Fruit fly (Drosophila melanogaster) whole organism, embryonic: ENCODE results near the gene Vajk1.
A peak's percentile ranks its signal among the peaks of the same experiment; 100 is the strongest.

ENCODE experiments used
- Aef1 ChIP-seq: fragments of 200-800 bp; sonication (Bioruptor generic); IDR thresholded peaks from 3 replicates; pipeline ENCODE4 v1.3.6; 2022; ENCODE audit warnings: missing biosample characterization, missing genetic modification characterization
- Blimp-1 ChIP-seq: fragments of 200-800 bp; sonication (Bioruptor generic); optimal IDR thresholded peaks from 3 replicates; lab custom pipeline; 2018; ENCODE audit warnings: missing biosample characterization, missing genetic modification characterization, mild to moderate bottlenecking, moderate library complexity, missing genetic modification reagents
- CG1024 ChIP-seq: fragments of 200-800 bp; sonication (Bioruptor generic); IDR thresholded peaks from 2 replicates; pipeline ENCODE4 v1.3.6; 2022; ENCODE audit warnings: missing biosample characterization, missing genetic modification characterization
- CG12659 ChIP-seq: fragments of 200-800 bp; sonication (Bioruptor generic); optimal IDR thresholded peaks from 3 replicates; lab custom pipeline; 2017; ENCODE audit warnings: mild to moderate bottlenecking, missing biosample characterization, missing genetic modification reagents, missing genetic modification characterization
- CG13624 ChIP-seq: fragments of 200-800 bp; sonication (Bioruptor generic); optimal IDR thresholded peaks from 2 replicates; lab custom pipeline; 2016; ENCODE audit warnings: missing biosample characterization, missing genetic modification characterization
- CG15073 ChIP-seq: fragments of 200-800 bp; sonication (Bioruptor generic); optimal IDR thresholded peaks from 2 replicates; lab custom pipeline; 2016; ENCODE audit warnings: missing biosample characterization, missing genetic modification characterization
- CG16815 ChIP-seq: fragments of 200-800 bp; sonication (Bioruptor generic); optimal IDR thresholded peaks from 3 replicates; lab custom pipeline; 2017; ENCODE audit warnings: missing biosample characterization, mild to moderate bottlenecking, missing genetic modification characterization
- CG17612 ChIP-seq: fragments of 200-800 bp; sonication (Bioruptor generic); IDR thresholded peaks from 2 replicates; pipeline ENCODE4 v1.3.6; 2022; ENCODE audit warnings: missing biosample characterization, missing genetic modification characterization
- CG17912 ChIP-seq: fragments of 200-800 bp; sonication (Bioruptor generic); optimal IDR thresholded peaks from 2 replicates; lab custom pipeline; 2018; ENCODE audit warnings: missing biosample characterization, mild to moderate bottlenecking, missing genetic modification characterization
- CG2199 ChIP-seq: fragments of 200-800 bp; sonication (Bioruptor generic); IDR thresholded peaks from 3 replicates; pipeline ENCODE4 v1.3.6; 2022; ENCODE audit warnings: missing biosample characterization, missing genetic modification characterization
- CG2712 ChIP-seq: fragments of 200-800 bp; optimal IDR thresholded peaks from 3 replicates; lab custom pipeline; 2019; ENCODE audit warnings: missing biosample characterization, mild to moderate bottlenecking, missing genetic modification characterization, moderate library complexity
- CG2875 ChIP-seq: fragments of 200-800 bp; sonication (Bioruptor generic); optimal IDR thresholded peaks from 2 replicates; lab custom pipeline; 2017; ENCODE audit warnings: missing biosample characterization, mild to moderate bottlenecking, missing genetic modification characterization, missing genetic modification reagents
- CG31224 ChIP-seq: fragments of 200-800 bp; sonication (Bioruptor generic); IDR thresholded peaks from 2 replicates; pipeline ENCODE4 v1.3.6; 2022; ENCODE audit warnings: missing biosample characterization, missing genetic modification characterization
- CG32767 ChIP-seq: fragments of 200-800 bp; sonication (Bioruptor generic); IDR thresholded peaks from 2 replicates; pipeline ENCODE4 v1.3.6; 2022; ENCODE audit warnings: missing biosample characterization, missing genetic modification characterization
- CG34376 ChIP-seq: fragments of 200-800 bp; sonication (Bioruptor generic); optimal IDR thresholded peaks from 2 replicates; lab custom pipeline; 2018; ENCODE audit warnings: missing biosample characterization, mild to moderate bottlenecking, missing genetic modification characterization
- CG3838 ChIP-seq: fragments of 200-800 bp; sonication (Bioruptor generic); optimal IDR thresholded peaks from 3 replicates; lab custom pipeline; 2016; ENCODE audit warnings: missing biosample characterization, missing genetic modification characterization
- CG4854 ChIP-seq: fragments of 200-800 bp; sonication (Bioruptor generic); optimal IDR thresholded peaks from 2 replicates; lab custom pipeline; 2016; ENCODE audit warnings: missing biosample characterization, missing genetic modification characterization, inconsistent platforms
- CG5180 ChIP-seq: fragments of 200-800 bp; sonication (Bioruptor generic); optimal IDR thresholded peaks from 3 replicates; lab custom pipeline; 2017; ENCODE audit warnings: missing biosample characterization, missing genetic modification characterization, mild to moderate bottlenecking, moderate library complexity, missing genetic modification reagents
- CG6791 ChIP-seq: fragments of 200-800 bp; sonication (Bioruptor generic); IDR thresholded peaks from 3 replicates; pipeline ENCODE4 v1.3.6; 2022; ENCODE audit warnings: missing biosample characterization, missing genetic modification characterization; ENCODE audit not compliant: partially characterized antibody
- CG7987 ChIP-seq: fragments of 200-800 bp; sonication (Bioruptor generic); optimal IDR thresholded peaks from 2 replicates; lab custom pipeline; 2018; ENCODE audit warnings: missing biosample characterization, mild to moderate bottlenecking, missing genetic modification characterization, moderate library complexity
- CG8924 ChIP-seq: fragments of 200-800 bp; optimal IDR thresholded peaks from 3 replicates; lab custom pipeline; 2019; ENCODE audit warnings: missing biosample characterization, mild to moderate bottlenecking, missing genetic modification characterization, moderate library complexity
- CG9437 ChIP-seq: fragments of 200-800 bp; sonication (Bioruptor generic); optimal IDR thresholded peaks from 2 replicates; lab custom pipeline; 2018; ENCODE audit warnings: missing biosample characterization, mild to moderate bottlenecking, missing genetic modification characterization
- CG9609 ChIP-seq: fragments of 200-800 bp; sonication (Bioruptor generic); optimal IDR thresholded peaks from 3 replicates; lab custom pipeline; 2016; ENCODE audit warnings: missing biosample characterization, missing genetic modification characterization
- CG9797 ChIP-seq: fragments of 200-800 bp; sonication (Bioruptor generic); optimal IDR thresholded peaks from 3 replicates; lab custom pipeline; 2018; ENCODE audit warnings: missing biosample characterization, mild to moderate bottlenecking, missing genetic modification characterization
- Camta ChIP-seq: fragments of 200-800 bp; sonication (Bioruptor generic); optimal IDR thresholded peaks from 2 replicates; lab custom pipeline; 2016; ENCODE audit warnings: missing biosample characterization, missing genetic modification characterization
- Dref ChIP-seq: fragments of 200-800 bp; sonication (Bioruptor generic); IDR thresholded peaks from 2 replicates; pipeline ENCODE4 v1.3.6; 2022; ENCODE audit warnings: missing biosample characterization, missing genetic modification characterization
- E2f1 ChIP-seq: fragments of 200-800 bp; sonication (Bioruptor generic); IDR thresholded peaks from 2 replicates; pipeline ENCODE4 v1.3.6; 2022; ENCODE audit warnings: missing biosample characterization, missing genetic modification characterization
- ERR ChIP-seq: fragments of 200-800 bp; sonication (Bioruptor generic); optimal IDR thresholded peaks from 2 replicates; lab custom pipeline; 2016; ENCODE audit warnings: missing biosample characterization, missing genetic modification characterization
- GATAe ChIP-seq: fragments of 200-800 bp; sonication (Bioruptor generic); conservative IDR thresholded peaks from 2 replicates; pipeline ENCODE4 v1.3.6; 2022; ENCODE audit warnings: missing biosample characterization, missing genetic modification characterization
- Hmx ChIP-seq: fragments of 200-800 bp; sonication (Bioruptor generic); optimal IDR thresholded peaks from 2 replicates; lab custom pipeline; 2016; ENCODE audit warnings: missing biosample characterization, missing genetic modification characterization
- Jarid2 ChIP-seq: fragments of 200-800 bp; sonication (Bioruptor generic); optimal IDR thresholded peaks from 3 replicates; lab custom pipeline; 2017; ENCODE audit warnings: mild to moderate bottlenecking, missing biosample characterization, missing genetic modification reagents, missing genetic modification characterization
- Med ChIP-seq: fragments of 200-800 bp; sonication (Bioruptor generic); peaks from one replicate; lab custom pipeline; 2016; ENCODE audit warnings: missing biosample characterization, missing genetic modification characterization, mild to moderate bottlenecking, inconsistent platforms, moderate library complexity
- abd-A ChIP-seq: fragments of 200-800 bp; sonication (Bioruptor generic); optimal IDR thresholded peaks from 3 replicates; lab custom pipeline; 2019; ENCODE audit warnings: missing biosample characterization, mild to moderate bottlenecking, missing genetic modification characterization, moderate library complexity
- ash1 ChIP-seq: fragments of 200-800 bp; sonication (Bioruptor generic); optimal IDR thresholded peaks from 2 replicates; lab custom pipeline; 2018; ENCODE audit warnings: missing biosample characterization, mild to moderate bottlenecking, missing genetic modification characterization
- bbx ChIP-seq: fragments of 200-800 bp; sonication (Bioruptor generic); IDR thresholded peaks from 2 replicates; pipeline ENCODE4 v1.3.6; 2022; ENCODE audit warnings: missing biosample characterization, missing genetic modification characterization; ENCODE audit not compliant: partially characterized antibody
- chm ChIP-seq: fragments of 200-800 bp; sonication (Bioruptor generic); IDR thresholded peaks from 2 replicates; pipeline ENCODE4 v1.3.6; 2022; ENCODE audit warnings: missing biosample characterization, missing genetic modification characterization
- crol ChIP-seq: fragments of 200-800 bp; sonication (Bioruptor generic); IDR thresholded peaks from 2 replicates; pipeline ENCODE4 v1.3.6; 2022; ENCODE audit warnings: missing biosample characterization, missing genetic modification characterization
- dimm ChIP-seq: fragments of 200-800 bp; sonication (Bioruptor generic); IDR thresholded peaks from 2 replicates; pipeline ENCODE4 v1.3.6; 2022; ENCODE audit warnings: missing biosample characterization, missing genetic modification characterization
- ems ChIP-seq: fragments of 200-800 bp; sonication (Bioruptor generic); optimal IDR thresholded peaks from 3 replicates; lab custom pipeline; 2016; ENCODE audit warnings: missing biosample characterization, missing genetic modification characterization
- fd64A ChIP-seq: fragments of 200-800 bp; sonication (Bioruptor generic); optimal IDR thresholded peaks from 3 replicates; lab custom pipeline; 2018; ENCODE audit warnings: missing biosample characterization, mild to moderate bottlenecking, missing genetic modification characterization
- fru ChIP-seq: fragments of >200 bp; optimal IDR thresholded peaks from 2 replicates; lab custom pipeline; 2017
- gcm2 ChIP-seq: fragments of 200-800 bp; sonication (Bioruptor generic); optimal IDR thresholded peaks from 2 replicates; lab custom pipeline; 2016; ENCODE audit warnings: missing biosample characterization, missing genetic modification characterization
- hkb ChIP-seq, 2 experiments: fragments of 200-800 bp in 1 of 2; fragments of >200 bp in 1 of 2; sonication (Bioruptor generic) in 1 of 2; IDR thresholded peaks in 1 of 2; optimal IDR thresholded peaks in 1 of 2; 2 replicates each; pipeline versions ENCODE4 v1.3.6 to Lab custom; 2017 to 2022; ENCODE audit warnings: missing biosample characterization in 1 of 2, missing genetic modification characterization in 1 of 2
- kni ChIP-seq: fragments of 200-800 bp; sonication (Bioruptor generic); optimal IDR thresholded peaks from 3 replicates; lab custom pipeline; 2017; ENCODE audit warnings: mild to moderate bottlenecking, missing biosample characterization, missing genetic modification reagents, missing genetic modification characterization
- pb ChIP-seq: fragments of 200-800 bp; sonication (Bioruptor generic); optimal IDR thresholded peaks from 3 replicates; lab custom pipeline; 2016; ENCODE audit warnings: missing biosample characterization, missing genetic modification characterization
- phol ChIP-seq: fragments of 200-800 bp; sonication (Bioruptor generic); optimal IDR thresholded peaks from 3 replicates; lab custom pipeline; 2018; ENCODE audit warnings: missing biosample characterization, mild to moderate bottlenecking, missing genetic modification characterization, moderate library complexity
- rib ChIP-seq: fragments of 200-800 bp; sonication (Bioruptor generic); IDR thresholded peaks from 2 replicates; pipeline ENCODE4 v1.3.6; 2022; ENCODE audit warnings: missing biosample characterization, missing genetic modification characterization
- run ChIP-seq: fragments of 200-800 bp; sonication (Bioruptor generic); optimal IDR thresholded peaks from 3 replicates; lab custom pipeline; 2018; ENCODE audit warnings: missing biosample characterization, mild to moderate bottlenecking, missing genetic modification characterization
- sisA ChIP-seq: fragments of 200-800 bp; sonication (Bioruptor generic); IDR thresholded peaks from 2 replicates; pipeline ENCODE4 v1.3.6; 2022; ENCODE audit warnings: missing biosample characterization, missing genetic modification characterization
- sqz ChIP-seq: fragments of 200-800 bp; sonication (Bioruptor generic); optimal IDR thresholded peaks from 3 replicates; lab custom pipeline; 2018; ENCODE audit warnings: missing biosample characterization, mild to moderate bottlenecking, missing genetic modification characterization
- zfh2 ChIP-seq: fragments of 200-800 bp; sonication (Bioruptor generic); optimal IDR thresholded peaks from 2 replicates; lab custom pipeline; 2016; ENCODE audit warnings: missing biosample characterization, missing genetic modification characterization

The Vajk1 gene

dm6 chr2L:13881387-13881902 is 41.9 kb downstream of the Vajk1 start (continued):
- TF ChIP-seq CG9437 (GFP tag; lab: Kevin White, UChicago) = no peak
- TF ChIP-seq ERR = no peak
- TF ChIP-seq CG12659 (GFP tag; lab: Kevin White, UChicago) = no peak
- TF ChIP-seq CG2875 (GFP tag; lab: Kevin White, UChicago) = no peak
- TF ChIP-seq zfh2 = no peak
- TF ChIP-seq CG9609 = no peak
- TF ChIP-seq Blimp-1 = no peak
- TF ChIP-seq CG9797 (GFP tag; lab: Kevin White, UChicago) = no peak
- no peak for TF ChIP-seq hkb (optimal IDR thresholded peaks at IDR 0.05; lab: Kevin White, UChicago)
- TF ChIP-seq hkb (GFP tag; IDR thresholded peaks at IDR 0.05; lab: Robert Waterston, UW) = no peak
- peak; percentile 41 for TF ChIP-seq CG15073
- TF ChIP-seq Med (GFP tag; lab: Kevin White, UChicago) = peak; percentile 10
- no peak for TF ChIP-seq CG6791 (GFP tag; lab: Robert Waterston, UW)
- TF ChIP-seq CG31224 = no peak
- no peak for TF ChIP-seq ash1 (GFP tag; lab: Kevin White, UChicago)
- no peak for TF ChIP-seq CG4854 (GFP tag; lab: Kevin White, UChicago)
- 0 out of 3 replicates have a peak, but pooled peaks have one; percentile 58 for TF ChIP-seq CG2199 (GFP tag; lab: Robert Waterston, UW)
- TF ChIP-seq Hmx = no peak
- no peak for TF ChIP-seq crol (GFP tag; lab: Robert Waterston, UW)

dm6 chr2L:13878801-13879200 is 44.6 kb downstream of the Vajk1 start:
- peak; percentile 99 for TF ChIP-seq Jarid2
- no peak for TF ChIP-seq fd64A (GFP tag; lab: Kevin White, UChicago)
- no peak for TF ChIP-seq Aef1 (GFP tag; lab: Robert Waterston, UW)
- no peak for TF ChIP-seq CG17612 (GFP tag; lab: Robert Waterston, UW)
- TF ChIP-seq kni (GFP tag; lab: Kevin White, UChicago) = peak; percentile 3
- no peak for TF ChIP-seq CG1024 (GFP tag; lab: Robert Waterston, UW)
- TF ChIP-seq CG8924 = peak; percentile 15
- no peak for TF ChIP-seq GATAe (GFP tag; lab: Robert Waterston, UW)
- no peak for TF ChIP-seq CG17912 (GFP tag; lab: Kevin White, UChicago)
- no peak for TF ChIP-seq CG16815 (GFP tag; lab: Kevin White, UChicago)
- no peak for TF ChIP-seq E2f1
- peak; percentile 8 for TF ChIP-seq abd-A
- peak; percentile 42 for TF ChIP-seq CG7987 (GFP tag; lab: Kevin White, UChicago)
- peak; percentile 20 for TF ChIP-seq ems
- no peak for TF ChIP-seq Dref (GFP tag; lab: Robert Waterston, UW)
- no peak for TF ChIP-seq CG3838 (GFP tag; lab: Kevin White, UChicago)
- no peak for TF ChIP-seq sisA (GFP tag; lab: Robert Waterston, UW)
- peak; percentile 14 for TF ChIP-seq pb
- no peak for TF ChIP-seq sqz
- TF ChIP-seq gcm2 (GFP tag; lab: Kevin White, UChicago) = no peak
- TF ChIP-seq bbx (GFP tag; lab: Robert Waterston, UW) = peak; percentile 78
- TF ChIP-seq chm (GFP tag; lab: Robert Waterston, UW) = peak; percentile 90
- TF ChIP-seq CG34376 (GFP tag; lab: Kevin White, UChicago) = peak; percentile 33
- no peak for TF ChIP-seq phol
- peak; percentile 55; the same call in 1 of the 2 replicates for TF ChIP-seq rib (GFP tag; lab: Robert Waterston, UW)
- no peak for TF ChIP-seq dimm (GFP tag; lab: Robert Waterston, UW)
- TF ChIP-seq hkb (optimal IDR thresholded peaks at IDR 0.05; lab: Kevin White, UChicago) = no peak
- TF ChIP-seq hkb (GFP tag; IDR thresholded peaks at IDR 0.05; lab: Robert Waterston, UW) = 0 out of 2 replicates have a peak, but pooled peaks have one; percentile 39
- no peak for TF ChIP-seq Camta
- TF ChIP-seq CG2712 (tag; lab: Kevin White, UChicago) = peak; percentile 27
- TF ChIP-seq run (tag; lab: Kevin White, UChicago) = no peak
- no peak for TF ChIP-seq fru (lab: Kevin White, UChicago)
- TF ChIP-seq CG5180 (GFP tag; lab: Kevin White, UChicago) = peak; percentile 40
- TF ChIP-seq CG13624 (GFP tag; lab: Kevin White, UChicago) = peak; percentile 33
- TF ChIP-seq CG32767 = no peak
